Worm (Caenorhabditis elegans): ENCODE data around the gene F13E9.19.

Gene F13E9.19

DNA sequence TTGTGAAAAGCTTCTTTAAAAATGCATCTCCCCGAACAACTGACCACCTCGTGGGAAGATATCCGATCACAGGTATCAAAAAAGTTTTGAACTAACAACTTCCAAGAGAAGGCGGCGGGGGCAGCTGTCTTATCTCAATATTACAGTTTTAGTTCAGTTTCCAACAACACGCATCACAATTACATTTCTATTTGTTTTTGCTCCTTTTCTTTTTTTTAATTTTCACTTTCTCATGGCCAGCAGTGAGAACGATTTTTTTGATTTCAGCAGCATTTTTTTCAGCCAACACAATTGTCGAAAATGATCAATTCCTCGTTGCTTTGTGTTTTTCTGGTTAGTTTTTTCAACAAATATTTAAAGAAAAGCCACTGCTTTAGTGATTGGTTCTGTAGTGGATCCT lies 13.9 kb downstream of the F13E9.19 start, which contains the start of gene ZK593.2:
Gene ZK593.2 (plus strand): TSS at position 301 of the 400 bp plus-strand sequence.
- TF ChIP-seq F37B4.10 (GFP tag; IDR thresholded peaks at IDR 0.05) = no peak
- TF ChIP-seq repo-1 (tag; optimal IDR thresholded peaks at IDR 0.05) = peak; percentile 59
- TF ChIP-seq gei-17 (GFP tag; optimal IDR thresholded peaks at IDR 0.05) = no peak

DNA sequence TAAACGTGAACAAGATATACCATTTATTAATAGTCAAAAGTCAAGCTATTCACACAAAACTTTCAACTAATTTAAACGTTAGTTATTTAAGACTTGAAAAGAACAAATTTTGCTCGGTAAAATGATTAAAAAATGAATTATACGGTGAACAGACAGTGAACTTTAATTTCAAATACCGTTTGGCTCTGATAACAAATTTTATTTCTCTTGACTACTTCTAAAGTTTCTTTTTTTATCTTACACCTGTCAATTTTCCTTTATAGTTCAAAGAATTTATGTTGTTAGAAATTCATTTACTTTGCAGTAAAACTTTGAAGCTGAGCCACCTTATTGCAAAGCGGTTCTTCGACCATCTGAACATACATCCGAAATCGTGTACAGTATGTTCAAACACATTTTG lies 16.2 kb downstream of the F13E9.19 start, which contains the start of gene ZK593.3:
Gene ZK593.3 (plus strand): TSS at position 301 of the 400 bp plus-strand sequence.
- TF ChIP-seq Y53G8AR.9 (GFP tag; conservative IDR thresholded peaks at IDR 0.05) (no peak), nhr-80 (tag; optimal IDR thresholded peaks at IDR 0.05) (peak; percentile 4)

DNA sequence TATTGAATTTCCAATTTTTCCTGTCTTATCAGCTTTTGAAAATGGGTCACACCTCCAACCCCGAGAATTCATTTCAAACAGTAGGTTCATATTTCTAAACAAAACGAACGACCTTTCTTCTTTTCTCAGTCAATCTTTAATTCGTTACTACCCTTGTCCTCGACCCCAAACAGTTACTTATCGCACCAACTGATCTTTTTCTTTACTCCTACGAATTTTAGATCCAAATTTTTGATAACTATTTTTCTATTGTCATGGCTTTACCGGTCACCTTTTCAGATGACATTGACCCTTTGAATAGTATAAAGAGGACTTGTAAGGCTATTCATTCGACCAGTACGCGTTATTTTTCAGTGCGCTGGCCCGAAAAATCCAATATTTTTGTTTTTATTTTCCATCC lies 16.9 kb downstream of the F13E9.19 start:
- TF ChIP-seq egl-44 (GFP tag; IDR thresholded peaks at IDR 0.05) = no peak
- no peak for TF ChIP-seq pbrm-1 (GFP tag; IDR thresholded peaks at IDR 0.05)
- no peak for TF ChIP-seq ceh-91 (GFP tag; IDR thresholded peaks at IDR 0.05)
- TF ChIP-seq snpc-4 (GFP tag; optimal IDR thresholded peaks at IDR 0.05) = no peak
- no peak for TF ChIP-seq snpc-4 (tag; optimal IDR thresholded peaks at IDR 0.05)
- TF ChIP-seq cebp-1 (GFP tag; IDR thresholded peaks at IDR 0.05) = no peak
- no peak for TF ChIP-seq cebp-1 (tag; optimal IDR thresholded peaks at IDR 0.05)
- TF ChIP-seq akir-1 (GFP tag; optimal IDR thresholded peaks at IDR 0.05) = no peak
- no peak for TF ChIP-seq madf-3 (GFP tag; IDR thresholded peaks at IDR 0.05)
- TF ChIP-seq bed-2 (GFP tag; IDR thresholded peaks at IDR 0.05) = no peak
- TF ChIP-seq ceh-100 (GFP tag; IDR thresholded peaks at IDR 0.05) = no peak
- no peak for TF ChIP-seq nhr-179 (tag; optimal IDR thresholded peaks at IDR 0.05)
- no peak for TF ChIP-seq attf-3 (GFP tag; conservative IDR thresholded peaks at IDR 0.05)
- TF ChIP-seq ztf-22 (GFP tag; optimal IDR thresholded peaks at IDR 0.05) = no peak
- TF ChIP-seq chd-7 (tag; optimal IDR thresholded peaks at IDR 0.05) = no peak
- TF ChIP-seq mcd-1 (GFP tag; IDR thresholded peaks at IDR 0.05) = no peak
- TF ChIP-seq cebp-2 (GFP tag; IDR thresholded peaks at IDR 0.05) = no peak
- no peak for TF ChIP-seq ztf-25 (GFP tag; IDR thresholded peaks at IDR 0.05)
- TF ChIP-seq athp-1 (tag; optimal IDR thresholded peaks at IDR 0.05) = no peak
- no peak for TF ChIP-seq F39B2.1 (GFP tag; IDR thresholded peaks at IDR 0.05)
- TF ChIP-seq let-526 (GFP tag; IDR thresholded peaks at IDR 0.05) = no peak
- TF ChIP-seq F33H1.4 (GFP tag; IDR thresholded peaks at IDR 0.05) = no peak

DNA sequence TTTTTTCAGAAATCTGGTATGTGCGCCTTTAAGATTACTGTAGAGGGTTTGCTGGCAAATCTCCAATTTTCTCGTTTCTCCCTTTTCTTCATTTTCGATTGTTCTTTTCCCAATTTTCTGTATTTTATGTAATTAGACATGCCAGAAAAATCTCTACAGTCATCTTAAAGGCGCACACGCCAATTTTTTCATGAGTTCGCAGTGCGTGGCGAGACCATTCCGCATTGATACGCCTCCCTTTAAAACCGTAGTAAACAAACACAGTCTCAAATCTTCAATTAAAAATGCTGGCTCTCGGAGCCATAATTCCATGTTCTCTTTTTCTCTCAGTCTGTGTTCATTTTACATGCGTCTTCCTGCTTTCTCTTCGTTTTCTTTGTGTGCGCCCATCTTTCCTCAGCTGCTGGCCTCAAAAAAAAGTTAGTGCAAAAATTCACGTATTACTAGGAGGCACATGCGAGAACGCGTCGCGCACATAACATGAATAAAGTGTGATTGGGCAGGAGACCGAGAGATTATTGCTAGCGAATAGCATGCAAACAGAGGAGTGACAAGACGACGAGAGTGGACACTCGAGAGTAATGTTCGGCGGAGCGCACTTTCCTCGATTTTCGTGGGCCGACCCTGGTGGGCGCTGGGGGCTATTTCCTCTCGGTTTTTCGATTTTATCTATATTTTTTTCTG lies 19.8 kb downstream of the F13E9.19 start:
- TF ChIP-seq somi-1 (GFP tag; optimal IDR thresholded peaks at IDR 0.05) (peak; percentile 38), tbx-9 (tag; optimal IDR thresholded peaks at IDR 0.05; ENCODE audit: borderline replicate concordance) (no peak), fkh-3 (tag; optimal IDR thresholded peaks at IDR 0.05) (no peak), sptf-2 (GFP tag; optimal IDR thresholded peaks at IDR 0.05) (no peak), lin-54 (GFP tag; optimal IDR thresholded peaks at IDR 0.05) (peak; percentile 46), aptf-3 (GFP tag; IDR thresholded peaks at IDR 0.05) (no peak), tbp1 (GFP tag; optimal IDR thresholded peaks at IDR 0.05) (peak; percentile 38), K12H6.12 (tag; optimal IDR thresholded peaks at IDR 0.05) (peak; percentile 77), him-1 (tag; optimal IDR thresholded peaks at IDR 0.05) (peak; percentile 19), Y67H2A.10 (GFP tag; conservative IDR thresholded peaks at IDR 0.05) (no peak), ztf-28 (GFP tag; IDR thresholded peaks at IDR 0.05) (no peak), nhr-80 (tag; optimal IDR thresholded peaks at IDR 0.05) (peak; percentile 83), rpc-1 (optimal IDR thresholded peaks at IDR 0.05) (no peak), rpc-1 (tag; optimal IDR thresholded peaks at IDR 0.05) (no peak), aptf-2 (GFP tag; conservative IDR thresholded peaks at IDR 0.05) (no peak), T07F8.4 (tag; optimal IDR thresholded peaks at IDR 0.05) (no peak), athp-1 (tag; optimal IDR thresholded peaks at IDR 0.05) (no peak), cebp-1 (GFP tag; IDR thresholded peaks at IDR 0.05) (no peak), cebp-1 (tag; optimal IDR thresholded peaks at IDR 0.05) (peak; percentile 78), F10E7.11 (tag; optimal IDR thresholded peaks at IDR 0.05) (no peak), ztf-6 (GFP tag; IDR thresholded peaks at IDR 0.05) (no peak), mcd-1 (GFP tag; IDR thresholded peaks at IDR 0.05) (peak; percentile 81), dox-1 (GFP tag; IDR thresholded peaks at IDR 0.05) (peak; percentile 84)

Data from whole organism, young adult.